Fruit fly (Drosophila melanogaster) whole organism, prepupa: ENCODE results near the gene Dysb.

Source experiments
- CG6792 ChIP-seq: fragments of 200-800 bp; sonication (Bioruptor generic); optimal IDR thresholded peaks from 3 replicates; lab custom pipeline; 2016; ENCODE audit warnings: missing biosample characterization, missing genetic modification characterization
- pdm3 ChIP-seq: fragments of 200-800 bp; sonication (Bioruptor generic); optimal IDR thresholded peaks from 3 replicates; lab custom pipeline; 2016; ENCODE audit warnings: missing biosample characterization, missing genetic modification characterization

DNA sequence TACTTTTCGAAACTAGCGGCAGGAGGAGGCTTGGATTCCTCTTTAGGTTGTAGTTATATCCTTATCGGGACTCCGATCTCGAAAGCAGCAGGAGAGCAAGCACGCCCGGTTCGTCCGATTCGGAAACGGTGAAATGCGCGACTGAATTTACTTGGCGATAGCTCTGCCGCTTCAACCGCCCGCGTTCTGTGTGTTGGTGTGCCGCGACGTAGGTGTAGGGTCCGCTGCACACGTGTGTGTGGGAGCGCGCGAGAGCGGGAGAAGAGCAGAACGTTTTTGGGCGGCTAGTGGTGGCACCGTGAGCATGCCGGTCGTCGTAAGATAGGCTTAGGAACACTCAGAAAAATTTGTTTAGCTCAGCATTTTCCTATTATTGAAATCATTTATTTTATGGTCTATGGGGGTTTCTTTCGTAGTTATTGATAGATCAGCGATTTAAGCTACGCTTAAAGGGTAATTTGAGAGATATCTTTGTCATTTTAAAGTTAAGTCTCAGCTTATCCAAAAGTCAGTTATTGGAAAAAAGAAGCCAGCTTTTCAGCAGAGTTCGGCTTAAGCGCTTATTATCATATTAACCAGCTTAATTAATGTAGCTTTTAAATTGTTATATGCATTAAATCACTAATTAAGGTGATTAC, 27.1 kb upstream of the Dysb start:
- TF ChIP-seq pdm3 (peak; percentile 51), CG6792 (peak; percentile 32)
